Fruit fly (Drosophila melanogaster) whole organism, prepupa: ENCODE data around the gene CG14185.

Experiments
- CG11762 ChIP-seq: fragments of 200-800 bp; sonication (Bioruptor generic); optimal IDR thresholded peaks from 3 replicates; lab custom pipeline; 2016; ENCODE audit warnings: missing biosample characterization, missing genetic modification characterization; ENCODE audit not compliant: insufficient read depth
- CG16779 ChIP-seq: fragments of 200-800 bp; sonication (Bioruptor generic); optimal IDR thresholded peaks from 3 replicates; lab custom pipeline; 2017; ENCODE audit warnings: missing biosample characterization, mild to moderate bottlenecking, missing genetic modification characterization
- CG34406 ChIP-seq: fragments of 200-800 bp; sonication (Bioruptor generic); optimal IDR thresholded peaks from 3 replicates; lab custom pipeline; 2016; ENCODE audit warnings: missing biosample characterization, missing genetic modification characterization
- Eip78C ChIP-seq: fragments of 200-800 bp; sonication (Bioruptor generic); peaks from one replicate; lab custom pipeline; 2016; ENCODE audit warnings: missing biosample characterization, missing genetic modification characterization
- Hr39 ChIP-seq: fragments of 200-800 bp; sonication (Bioruptor generic); optimal IDR thresholded peaks from 2 replicates; lab custom pipeline; 2016; ENCODE audit warnings: missing biosample characterization, missing genetic modification characterization
- dsx ChIP-seq: fragments of 200-800 bp; optimal IDR thresholded peaks from 3 replicates; lab custom pipeline; 2019; ENCODE audit warnings: missing biosample characterization, mild to moderate bottlenecking, missing genetic modification characterization, moderate library complexity; ENCODE audit not compliant: poor library complexity, severe bottlenecking
- eg ChIP-seq: fragments of 200-800 bp; sonication (Bioruptor generic); IDR thresholded peaks from 3 replicates; pipeline ENCODE4 v1.3.6; 2022; ENCODE audit warnings: missing biosample characterization, missing genetic modification characterization
- fkh ChIP-seq: fragments of 200-800 bp; sonication (Bioruptor generic); optimal IDR thresholded peaks from 3 replicates; lab custom pipeline; 2017; ENCODE audit warnings: missing biosample characterization, mild to moderate bottlenecking, missing genetic modification characterization, moderate library complexity

DNA sequence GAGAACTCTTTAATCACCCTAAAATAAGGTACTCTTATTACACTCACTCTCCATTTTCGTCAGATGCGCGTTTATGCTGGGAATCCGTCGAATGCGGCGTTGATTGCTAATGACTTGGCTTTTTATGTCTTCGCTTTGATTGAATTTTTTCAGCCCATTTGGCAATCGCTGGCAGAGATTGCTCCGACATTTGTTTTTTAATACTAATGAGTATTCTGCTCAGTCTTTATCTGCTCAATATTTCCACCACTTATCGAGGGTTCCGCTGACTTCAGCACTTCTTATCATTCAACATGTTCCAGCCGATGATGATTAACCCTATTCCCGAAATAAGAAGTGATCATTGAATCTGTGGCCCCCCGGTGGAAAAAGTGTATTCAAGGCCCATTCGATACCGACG lies 25.7 kb downstream of the CG14185 start, which contains the start of gene obst-J:
- no peak for TF ChIP-seq CG34406 (GFP tag; lab: Kevin White, UChicago)
- no peak for TF ChIP-seq Eip78C (GFP tag; lab: Kevin White, UChicago)
- TF ChIP-seq Hr39 (GFP tag; lab: Kevin White, UChicago): no peak
- TF ChIP-seq dsx (GFP tag; lab: Kevin White, UChicago): no peak
- TF ChIP-seq eg: no peak
- TF ChIP-seq CG16779 (tag; lab: Kevin White, UChicago): no peak
- no peak for TF ChIP-seq CG11762
- no peak for TF ChIP-seq fkh (GFP tag; lab: Kevin White, UChicago)
